Fruit fly (Drosophila melanogaster) whole organism, pupa: ENCODE results near the gene nAChRbeta1.
A peak's percentile ranks its signal among the peaks of the same experiment; 100 is the strongest.

Experiments
- CG10348 ChIP-seq: fragments of 200-800 bp; sonication (Bioruptor generic); IDR thresholded peaks from 2 replicates; pipeline ENCODE4 v1.3.6; 2022; ENCODE audit warnings: missing biosample characterization, missing genetic modification characterization
- CG12605 ChIP-seq: fragments of 200-800 bp; sonication (Bioruptor generic); IDR thresholded peaks from 2 replicates; pipeline ENCODE4 v1.3.6; 2022; ENCODE audit warnings: missing biosample characterization, missing genetic modification characterization
- CG13204 ChIP-seq: fragments of 200-800 bp; sonication (Bioruptor generic); optimal IDR thresholded peaks from 2 replicates; lab custom pipeline; 2018; ENCODE audit warnings: missing biosample characterization, mild to moderate bottlenecking, missing genetic modification characterization, moderate library complexity
- CG14655 ChIP-seq: fragments of 200-800 bp; sonication (Bioruptor generic); optimal IDR thresholded peaks from 3 replicates; lab custom pipeline; 2017; ENCODE audit warnings: mild to moderate bottlenecking, missing biosample characterization, missing genetic modification reagents, missing genetic modification characterization
- CG15710 ChIP-seq: fragments of 200-800 bp; sonication (Bioruptor generic); optimal IDR thresholded peaks from 2 replicates; lab custom pipeline; 2018; ENCODE audit warnings: missing biosample characterization, mild to moderate bottlenecking, missing genetic modification characterization, moderate library complexity
- CG17806 ChIP-seq: fragments of 200-800 bp; sonication (Bioruptor generic); optimal IDR thresholded peaks from 2 replicates; lab custom pipeline; 2018; ENCODE audit warnings: missing biosample characterization, mild to moderate bottlenecking, missing genetic modification characterization, moderate library complexity
- CG32121 ChIP-seq: fragments of 200-800 bp; sonication (Bioruptor generic); IDR thresholded peaks from 2 replicates; pipeline ENCODE4 v1.3.6; 2022; ENCODE audit warnings: missing biosample characterization, missing genetic modification characterization
- CG34367 ChIP-seq: fragments of 200-800 bp; sonication (Bioruptor generic); optimal IDR thresholded peaks from 2 replicates; lab custom pipeline; 2018; ENCODE audit warnings: missing biosample characterization, mild to moderate bottlenecking, missing genetic modification characterization
- CG4496 ChIP-seq: fragments of 200-800 bp; sonication (Bioruptor generic); IDR thresholded peaks from 3 replicates; pipeline ENCODE4 v1.3.6; 2022; ENCODE audit warnings: missing biosample characterization, missing genetic modification characterization
- CG8159 ChIP-seq: fragments of 200-800 bp; sonication (Bioruptor generic); optimal IDR thresholded peaks from 3 replicates; lab custom pipeline; 2018; ENCODE audit warnings: missing biosample characterization, mild to moderate bottlenecking, missing genetic modification characterization, moderate library complexity
- CG8301 ChIP-seq: fragments of 200-800 bp; sonication (Bioruptor generic); optimal IDR thresholded peaks from 2 replicates; lab custom pipeline; 2018; ENCODE audit warnings: missing biosample characterization, mild to moderate bottlenecking, missing genetic modification characterization
- CG9948 ChIP-seq: fragments of 200-800 bp; sonication (Bioruptor generic); optimal IDR thresholded peaks from 2 replicates; lab custom pipeline; 2018; ENCODE audit warnings: missing biosample characterization, mild to moderate bottlenecking, missing genetic modification characterization, moderate library complexity
- D1 ChIP-seq: fragments of 200-800 bp; sonication (Bioruptor generic); optimal IDR thresholded peaks from 2 replicates; lab custom pipeline; 2018; ENCODE audit warnings: missing biosample characterization, mild to moderate bottlenecking, missing genetic modification characterization, moderate library complexity
- EcR ChIP-seq: fragments of 200-800 bp; sonication (Bioruptor generic); optimal IDR thresholded peaks from 3 replicates; lab custom pipeline; 2019; ENCODE audit warnings: missing biosample characterization, missing genetic modification characterization, mild to moderate bottlenecking, moderate library complexity, missing genetic modification reagents
- Ets98B ChIP-seq: fragments of 200-800 bp; sonication (Bioruptor generic); IDR thresholded peaks from 2 replicates; pipeline ENCODE4 v1.3.6; 2022; ENCODE audit warnings: missing biosample characterization, missing genetic modification characterization
- Pif1A ChIP-seq: fragments of 200-800 bp; sonication (Bioruptor generic); optimal IDR thresholded peaks from 3 replicates; lab custom pipeline; 2016; ENCODE audit warnings: missing biosample characterization, missing genetic modification characterization
- Pif1B ChIP-seq: fragments of 200-800 bp; sonication (Bioruptor generic); optimal IDR thresholded peaks from 3 replicates; lab custom pipeline; 2016; ENCODE audit warnings: missing biosample characterization, missing genetic modification characterization
- Snoo ChIP-seq: fragments of 200-800 bp; sonication (Bioruptor generic); optimal IDR thresholded peaks from 3 replicates; lab custom pipeline; 2017; ENCODE audit warnings: missing biosample characterization, mild to moderate bottlenecking, missing genetic modification characterization, inconsistent platforms
- fd96Ca ChIP-seq: fragments of 200-800 bp; sonication (Bioruptor generic); IDR thresholded peaks from 3 replicates; pipeline ENCODE4 v1.3.6; 2022; ENCODE audit warnings: missing biosample characterization, missing genetic modification characterization
- gl ChIP-seq: fragments of 200-800 bp; sonication (Bioruptor generic); optimal IDR thresholded peaks from 2 replicates; lab custom pipeline; 2018; ENCODE audit warnings: missing biosample characterization, mild to moderate bottlenecking, missing genetic modification characterization
- rn ChIP-seq: fragments of 200-800 bp; sonication (Bioruptor generic); IDR thresholded peaks from 2 replicates; pipeline ENCODE4 v1.3.6; 2022; ENCODE audit warnings: missing biosample characterization, missing genetic modification characterization

nAChRbeta1 gene

DNA sequence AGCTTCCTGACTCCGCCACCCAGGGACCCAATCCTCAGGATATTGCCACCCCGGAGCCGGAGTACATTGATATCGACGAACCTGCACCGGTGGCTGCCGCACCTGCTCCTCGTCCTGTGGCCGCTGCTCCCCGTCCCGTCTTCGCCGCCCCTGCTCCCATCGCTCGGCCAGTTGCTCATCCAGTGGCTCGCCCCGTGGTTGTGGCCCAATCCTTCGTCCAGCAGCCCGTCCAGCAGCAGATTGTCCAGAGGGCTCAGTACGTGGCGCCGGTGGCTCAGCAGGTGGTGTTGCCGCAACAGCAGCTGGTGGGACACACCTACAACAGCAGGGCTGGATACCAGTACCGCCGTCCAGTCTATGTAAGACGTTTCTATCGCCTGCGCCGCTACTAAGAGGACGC lies 18.1 kb downstream of the nAChRbeta1 start:
- TF ChIP-seq CG32121 (GFP tag; lab: Robert Waterston, UW) (no peak), EcR (no peak), Snoo (tag; lab: Kevin White, UChicago) (no peak), CG8301 (tag; lab: Kevin White, UChicago) (no peak), Pif1A (GFP tag; lab: Kevin White, UChicago) (no peak), CG17806 (tag; lab: Kevin White, UChicago) (no peak), CG8159 (no peak), gl (tag; lab: Kevin White, UChicago) (no peak), CG9948 (tag; lab: Kevin White, UChicago) (no peak), Ets98B (GFP tag; lab: Robert Waterston, UW) (no peak), CG15710 (tag; lab: Kevin White, UChicago) (no peak), fd96Ca (GFP tag; lab: Robert Waterston, UW) (no peak), CG34367 (tag; lab: Kevin White, UChicago) (no peak), CG14655 (no peak), CG4496 (no peak), Pif1B (GFP tag; lab: Kevin White, UChicago) (no peak), CG12605 (no peak), CG10348 (GFP tag; lab: Robert Waterston, UW) (no peak)

DNA sequence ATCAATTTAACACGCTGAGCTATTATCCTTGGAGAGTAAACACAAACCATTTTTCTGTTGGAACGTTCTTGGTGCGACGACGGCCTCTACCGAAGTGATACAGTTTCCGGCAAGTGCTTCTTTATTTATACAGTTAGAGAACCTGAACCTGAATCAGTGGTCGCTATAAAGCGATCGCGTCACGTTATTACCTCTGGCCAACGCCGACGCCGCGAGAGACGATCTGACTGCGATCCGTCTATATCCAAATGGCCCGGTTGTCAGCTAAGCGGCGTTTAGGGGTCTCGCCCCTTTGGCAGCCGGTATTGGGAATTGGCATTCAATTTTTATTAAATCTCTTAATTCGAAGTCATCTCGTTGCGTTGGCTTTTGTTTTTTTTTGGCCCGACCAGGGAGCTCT lies 28.9 kb downstream of the nAChRbeta1 start, which contains the start of gene CG11345:
Gene CG11345, minus strand, starts transcription at position 101 of the 400 bp plus-strand sequence.
- TF ChIP-seq EcR (no peak), CG9948 (tag; lab: Kevin White, UChicago) (no peak), CG34367 (tag; lab: Kevin White, UChicago) (no peak), CG4496 (no peak), fd96Ca (GFP tag; lab: Robert Waterston, UW) (no peak), Pif1B (GFP tag; lab: Kevin White, UChicago) (no peak), CG8159 (no peak), CG15710 (tag; lab: Kevin White, UChicago) (no peak), CG13204 (GFP tag; lab: Kevin White, UChicago) (no peak), CG14655 (no peak)

DNA sequence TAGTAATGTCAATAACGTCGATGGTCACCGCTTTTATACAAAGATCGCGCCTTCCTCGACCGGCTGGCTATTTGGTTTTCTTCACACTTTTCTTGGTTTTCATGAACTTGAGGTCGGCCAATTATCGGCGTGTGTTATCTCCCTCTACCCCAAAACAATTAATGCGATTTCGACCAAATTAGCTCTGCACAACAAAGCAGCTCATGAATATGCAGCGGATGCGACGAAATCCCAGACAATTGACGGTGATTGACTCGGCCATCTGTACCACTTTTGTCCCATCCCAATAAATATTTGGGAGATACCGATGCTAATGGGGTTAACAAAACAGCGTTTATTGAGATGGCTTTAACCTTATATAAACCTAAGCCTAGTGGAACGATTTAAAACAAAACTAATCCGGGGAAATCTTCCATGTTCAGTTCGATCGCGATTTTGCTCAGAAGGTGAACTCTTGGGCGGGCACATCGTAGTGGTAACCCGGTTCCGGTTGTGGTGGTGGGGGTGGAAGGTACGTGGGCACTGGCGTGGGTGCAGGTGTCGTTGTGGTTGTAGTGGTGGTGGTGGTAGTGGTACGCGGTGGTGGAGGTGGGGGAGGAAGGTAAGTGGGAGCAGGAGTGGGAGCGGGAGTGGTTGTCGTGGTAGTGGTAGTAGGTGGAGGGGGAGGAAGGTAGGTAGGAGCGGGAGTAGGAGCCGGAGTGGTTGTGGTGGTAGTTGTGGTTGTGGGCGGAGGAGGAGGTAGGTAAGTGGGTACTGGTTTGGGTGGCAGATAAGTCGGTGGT lies 31.3 kb downstream of the nAChRbeta1 start, which contains the start of gene CG15022:
Gene CG15022, minus strand, starts transcription at position 11 of the 782 bp plus-strand sequence.
- TF ChIP-seq fd96Ca (GFP tag; lab: Robert Waterston, UW): no peak
- TF ChIP-seq CG8301 (tag; lab: Kevin White, UChicago): no peak
- no peak for TF ChIP-seq rn (GFP tag; lab: Robert Waterston, UW)
- no peak for TF ChIP-seq CG34367 (tag; lab: Kevin White, UChicago)
- TF ChIP-seq D1 (tag; lab: Kevin White, UChicago): no peak
- TF ChIP-seq CG14655: no peak
- no peak for TF ChIP-seq Ets98B (GFP tag; lab: Robert Waterston, UW)
- TF ChIP-seq CG13204 (GFP tag; lab: Kevin White, UChicago): no peak
- TF ChIP-seq gl (tag; lab: Kevin White, UChicago): no peak
- TF ChIP-seq EcR: no peak
- TF ChIP-seq Snoo (tag; lab: Kevin White, UChicago): no peak
- TF ChIP-seq CG9948 (tag; lab: Kevin White, UChicago): no peak
- TF ChIP-seq CG32121 (GFP tag; lab: Robert Waterston, UW): no peak
- no peak for TF ChIP-seq CG15710 (tag; lab: Kevin White, UChicago)
- TF ChIP-seq Pif1B (GFP tag; lab: Kevin White, UChicago): no peak
- TF ChIP-seq Pif1A (GFP tag; lab: Kevin White, UChicago): no peak
- TF ChIP-seq CG12605: no peak

DNA sequence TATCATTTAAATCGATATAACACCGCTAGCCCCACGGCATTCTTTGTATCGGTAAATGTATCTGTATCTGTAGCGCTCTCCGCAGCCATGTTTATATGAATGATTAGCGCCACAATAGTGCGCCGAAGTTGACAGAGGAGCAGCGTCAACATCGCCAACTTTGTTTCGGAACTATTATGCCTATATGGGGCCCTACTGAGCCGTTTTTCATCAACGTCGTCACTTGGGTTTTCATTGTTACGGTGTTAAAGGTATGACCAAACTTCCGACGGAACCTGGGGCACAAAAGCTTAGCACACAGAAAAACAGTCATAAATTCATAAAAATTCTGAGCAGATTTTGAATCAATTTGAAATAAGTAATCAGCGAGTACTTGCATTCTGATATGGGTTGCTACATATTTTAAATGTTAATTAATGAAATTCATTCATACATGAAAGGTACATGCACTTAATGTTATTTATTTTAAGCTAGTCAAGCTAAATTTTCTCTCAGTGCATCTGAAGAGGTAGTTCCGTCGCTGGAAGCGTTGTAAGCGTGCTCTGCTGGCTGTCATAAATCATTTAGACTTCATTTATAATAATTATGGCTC lies 32.4 kb downstream of the nAChRbeta1 start, which contains the start of gene CG15023:
Gene CG15023, minus strand, starts transcription at position 51 of the 592 bp plus-strand sequence.
- TF ChIP-seq CG14655 (peak; percentile 12), CG32121 (GFP tag; lab: Robert Waterston, UW) (no peak), fd96Ca (GFP tag; lab: Robert Waterston, UW) (no peak)

DNA sequence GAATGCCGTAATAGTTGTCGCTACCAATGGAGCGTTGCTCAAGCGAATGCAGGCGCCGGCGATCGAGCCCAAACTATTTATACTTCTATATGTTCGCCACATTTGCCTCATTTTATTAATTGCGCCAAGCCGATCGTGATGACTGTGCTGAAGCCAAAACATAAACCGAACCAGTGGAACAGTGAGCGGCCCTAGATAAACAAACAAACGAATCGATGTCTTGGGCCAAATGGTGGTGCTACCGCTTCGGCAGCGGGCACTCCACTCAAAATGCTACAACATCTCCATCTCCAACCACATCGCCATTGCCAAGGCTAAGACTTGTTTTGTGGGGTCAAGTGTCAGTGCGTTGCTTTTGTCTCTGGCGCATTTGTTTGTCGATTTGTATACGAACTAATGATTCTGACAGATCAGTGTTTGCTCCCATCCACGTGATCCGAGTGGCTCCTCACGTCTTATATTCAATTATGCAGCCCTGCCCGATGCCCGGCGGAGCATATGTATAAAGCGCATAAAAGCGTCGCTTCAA lies 34.7 kb downstream of the nAChRbeta1 start, which contains the start of gene CG15024:
Gene CG15024, minus strand, starts transcription at position 51 of the 529 bp plus-strand sequence.
- TF ChIP-seq Snoo (tag; lab: Kevin White, UChicago) (no peak), Pif1A (GFP tag; lab: Kevin White, UChicago) (no peak), rn (GFP tag; lab: Robert Waterston, UW) (no peak), Ets98B (GFP tag; lab: Robert Waterston, UW) (no peak), CG13204 (GFP tag; lab: Kevin White, UChicago) (no peak), CG4496 (no peak), fd96Ca (GFP tag; lab: Robert Waterston, UW) (no peak), Pif1B (GFP tag; lab: Kevin White, UChicago) (no peak)

DNA sequence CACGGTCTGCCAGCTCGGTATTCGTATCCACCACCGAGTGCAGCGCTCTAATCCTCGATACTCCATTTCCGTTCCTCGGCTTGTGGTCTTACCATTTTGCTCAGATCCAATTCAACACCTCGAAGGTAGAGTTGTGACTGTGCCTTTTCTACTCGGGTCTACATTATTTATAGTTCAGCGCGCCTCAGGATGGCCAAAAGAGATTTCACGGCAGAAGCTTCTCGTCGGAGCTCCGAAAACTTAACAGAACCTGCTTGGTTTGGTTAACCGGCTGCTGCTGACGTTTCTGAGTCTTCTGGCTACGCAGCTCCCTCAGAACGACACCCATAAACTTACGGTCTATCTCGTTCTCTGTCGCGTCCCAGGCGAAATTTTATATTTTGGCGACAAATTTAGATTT lies 37.4 kb downstream of the nAChRbeta1 start, which contains the start of gene CG32241:
Gene CG32241, minus strand, starts transcription at position 101 of the 400 bp plus-strand sequence.
- TF ChIP-seq fd96Ca (GFP tag; lab: Robert Waterston, UW): no peak
